Worm (Caenorhabditis elegans) whole organism, L4/young adult: Measurements from ENCODE around the gene F08D12.7.

Experiments
- W03F9.2 ChIP-seq: fragments of 150-350 bp; optimal IDR thresholded peaks from 2 replicates; lab custom pipeline; 2014; ENCODE audit warnings: missing biosample characterization, missing genetic modification characterization
- dao-5 ChIP-seq: sonication (generic microtip); optimal IDR thresholded peaks from 2 replicates; lab custom pipeline; 2016; ENCODE audit warnings: missing genotype, missing genetic modification characterization, moderate library complexity, missing compliant biosample characterization

DNA sequence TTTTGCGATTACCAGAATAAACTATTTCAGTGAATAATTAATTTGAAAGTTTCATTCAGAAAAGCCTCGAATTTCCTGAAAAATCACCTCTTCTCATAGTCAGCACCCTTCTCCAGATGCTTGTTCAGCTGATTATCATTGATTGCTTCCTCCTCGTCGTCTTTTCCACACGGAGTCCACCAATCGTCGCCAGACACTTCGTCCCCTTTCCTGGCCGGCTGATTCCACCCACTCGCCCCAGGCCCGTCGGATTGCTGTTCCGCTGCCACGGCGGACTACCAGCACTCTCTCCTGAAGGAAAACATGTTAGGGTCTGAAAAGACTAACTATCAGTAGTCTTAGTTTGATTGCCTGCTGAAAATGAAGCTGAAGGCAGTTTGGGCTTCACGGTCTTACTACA, 11.9 kb upstream of the F08D12.7 start:
- TF ChIP-seq dao-5 (no peak), W03F9.2 (tag; lab: Kevin White, UChicago) (no peak)
